Worm (Caenorhabditis elegans) whole organism, L3 larva: Measurements from ENCODE around the gene col-3.
A peak's percentile ranks its signal among the peaks of the same experiment; 100 is the strongest.

Experiments
- ZK546.5 ChIP-seq: sonication (generic microtip); optimal IDR thresholded peaks from 2 replicates; lab custom pipeline; 2017; ENCODE audit warnings: missing biosample characterization, missing genetic modification characterization
- aly-2 ChIP-seq: fragments of 150-350 bp; optimal IDR thresholded peaks from 2 replicates; lab custom pipeline; 2014; ENCODE audit warnings: missing biosample characterization, missing genetic modification characterization
- ceh-82 ChIP-seq: fragments of 150-350 bp; optimal IDR thresholded peaks from 2 replicates; lab custom pipeline; 2014; ENCODE audit warnings: missing biosample characterization, missing genetic modification characterization
- egl-27 ChIP-seq: sonication (generic microtip); optimal IDR thresholded peaks from 4 replicates; lab custom pipeline; 2017; ENCODE audit warnings: missing biosample characterization, missing genetic modification reagents, missing genetic modification characterization
- fkh-10 ChIP-seq: sonication (generic microtip); optimal IDR thresholded peaks from 2 replicates; lab custom pipeline; 2017; ENCODE audit warnings: missing biosample characterization, missing genetic modification reagents, missing genetic modification characterization
- nhr-11 ChIP-seq: fragments of 150-350 bp; optimal IDR thresholded peaks from 2 replicates; lab custom pipeline; 2014; ENCODE audit warnings: missing biosample characterization, missing genetic modification characterization
- nhr-23 ChIP-seq: fragments of 150-350 bp; optimal IDR thresholded peaks from 2 replicates; lab custom pipeline; 2014; ENCODE audit warnings: missing biosample characterization, missing genetic modification reagents, missing genetic modification characterization
- nhr-237 ChIP-seq: fragments of 150-350 bp; optimal IDR thresholded peaks from 2 replicates; lab custom pipeline; 2014; ENCODE audit warnings: missing biosample characterization, missing genetic modification characterization
- nhr-67 ChIP-seq: fragments of 150-350 bp; optimal IDR thresholded peaks from 2 replicates; lab custom pipeline; 2014; ENCODE audit warnings: missing biosample characterization, missing genetic modification characterization
- nhr-77 ChIP-seq: fragments of 150-350 bp; optimal IDR thresholded peaks from 2 replicates; lab custom pipeline; 2014; ENCODE audit warnings: missing biosample characterization, missing genetic modification characterization
- pqm-1 ChIP-seq: fragments of 150-350 bp; optimal IDR thresholded peaks from 2 replicates; lab custom pipeline; 2017; ENCODE audit warnings: missing biosample characterization, missing genetic modification characterization, inconsistent platforms

- TF ChIP-seq egl-27 (tag; lab: Kevin White, UChicago) (peak; percentile 40), nhr-77 (tag; lab: Kevin White, UChicago) (no peak), ceh-82 (tag; lab: Kevin White, UChicago) (no peak), nhr-23 (tag; lab: Kevin White, UChicago) (peak; percentile 93), fkh-10 (GFP tag; lab: Kevin White, UChicago) (no peak), ZK546.5 (tag; lab: Kevin White, UChicago) (no peak), nhr-237 (tag; lab: Kevin White, UChicago) (no peak), aly-2 (tag; lab: Kevin White, UChicago) (no peak), nhr-11 (no peak), pqm-1 (tag; lab: Kevin White, UChicago) (peak; percentile 24), nhr-67 (tag; lab: Kevin White, UChicago) (no peak)
Measured at ce11 chrIV:8793223-8793622, 31.4 kb upstream of the col-3 start.
